Worm (Caenorhabditis elegans) whole organism, L3 larva: Measurements from ENCODE around the gene ulp-2.

Experiments used
- ceh-9 ChIP-seq: sonication (generic microtip); optimal IDR thresholded peaks from 2 replicates; lab custom pipeline; 2018; ENCODE audit warnings: missing biosample characterization, missing genetic modification characterization
- egl-27 ChIP-seq: sonication (generic microtip); optimal IDR thresholded peaks from 4 replicates; lab custom pipeline; 2017; ENCODE audit warnings: missing biosample characterization, missing genetic modification reagents, missing genetic modification characterization
- fkh-2 ChIP-seq: fragments of 150-350 bp; optimal IDR thresholded peaks from 2 replicates; lab custom pipeline; 2014; ENCODE audit warnings: missing biosample characterization, missing genetic modification reagents, missing genetic modification characterization
- fos-1 ChIP-seq: fragments of 150-350 bp; optimal IDR thresholded peaks from 2 replicates; lab custom pipeline; 2014; ENCODE audit warnings: missing biosample characterization, missing genetic modification characterization
- nhr-237 ChIP-seq: fragments of 150-350 bp; optimal IDR thresholded peaks from 2 replicates; lab custom pipeline; 2014; ENCODE audit warnings: missing biosample characterization, missing genetic modification characterization
- nhr-77 ChIP-seq: fragments of 150-350 bp; optimal IDR thresholded peaks from 2 replicates; lab custom pipeline; 2014; ENCODE audit warnings: missing biosample characterization, missing genetic modification characterization
- skn-1 ChIP-seq: fragments of 150-350 bp; optimal IDR thresholded peaks from 2 replicates; lab custom pipeline; 2014; ENCODE audit warnings: missing biosample characterization, missing genetic modification characterization
- snpc-4 ChIP-seq: fragments of 150-350 bp; optimal IDR thresholded peaks from 2 replicates; lab custom pipeline; 2014; ENCODE audit warnings: missing biosample characterization, missing genetic modification characterization

DNA sequence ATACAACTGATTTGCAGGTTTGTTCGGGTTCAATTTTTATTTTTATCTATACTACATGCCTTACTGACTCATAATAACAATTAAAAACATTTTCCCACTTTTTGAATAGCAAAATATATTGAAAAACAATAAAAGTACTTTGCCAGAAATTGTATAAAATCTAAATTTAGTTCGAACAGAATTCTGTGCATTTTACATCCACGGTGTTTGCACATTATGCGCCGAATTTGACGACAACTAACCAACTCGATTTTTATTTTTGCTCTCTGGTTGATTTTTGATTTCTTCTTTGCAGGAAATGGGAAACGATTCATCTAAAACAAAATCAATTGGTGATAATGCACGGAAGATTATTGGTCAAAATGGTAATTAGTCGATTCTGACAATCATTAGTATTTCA lies 12.9 kb downstream of the ulp-2 start:
- TF ChIP-seq skn-1 (tag; lab: Kevin White, UChicago) = no peak
- TF ChIP-seq fos-1 (tag; lab: Kevin White, UChicago) = no peak
- no peak for TF ChIP-seq nhr-237 (tag; lab: Kevin White, UChicago)
- TF ChIP-seq egl-27 (tag; lab: Kevin White, UChicago) = no peak
- TF ChIP-seq ceh-9 (tag; lab: Kevin White, UChicago) = no peak
- no peak for TF ChIP-seq fkh-2
- TF ChIP-seq nhr-77 (tag; lab: Kevin White, UChicago) = no peak
- no peak for TF ChIP-seq snpc-4 (tag; lab: Kevin White, UChicago)
